Worm (Caenorhabditis elegans) whole organism, L2 larva: ENCODE measurements around the gene gfi-1.

Experiments
- C34F6.9 ChIP-seq: fragments of 150-350 bp; optimal IDR thresholded peaks from 2 replicates; lab custom pipeline; 2014; ENCODE audit warnings: missing biosample characterization, missing genetic modification characterization
- R02D3.7 ChIP-seq: fragments of 150-350 bp; optimal IDR thresholded peaks from 2 replicates; lab custom pipeline; 2014; ENCODE audit warnings: missing biosample characterization, missing genetic modification characterization
- alr-1 ChIP-seq: fragments of 150-350 bp; optimal IDR thresholded peaks from 2 replicates; lab custom pipeline; 2014; ENCODE audit warnings: missing biosample characterization, missing genetic modification characterization
- blmp-1 ChIP-seq: sonication (generic microtip); optimal IDR thresholded peaks from 2 replicates; lab custom pipeline; 2017; ENCODE audit warnings: missing genetic modification characterization, mild to moderate bottlenecking, missing compliant biosample characterization, antibody characterized with exemption, moderate library complexity; ENCODE audit not compliant: insufficient read depth
- ceh-16 ChIP-seq: fragments of 150-350 bp; optimal IDR thresholded peaks from 2 replicates; lab custom pipeline; 2014; ENCODE audit warnings: missing biosample characterization, missing genetic modification characterization
- crh-2 ChIP-seq: sonication (generic microtip); optimal IDR thresholded peaks from 2 replicates; lab custom pipeline; 2017; ENCODE audit warnings: missing biosample characterization, missing genetic modification characterization
- dmd-4 ChIP-seq: sonication (generic microtip); optimal IDR thresholded peaks from 2 replicates; lab custom pipeline; 2017; ENCODE audit warnings: missing biosample characterization, missing genetic modification characterization
- elt-1 ChIP-seq: fragments of 150-350 bp; optimal IDR thresholded peaks from 2 replicates; lab custom pipeline; 2014; ENCODE audit warnings: missing biosample characterization, missing genetic modification characterization
- fos-1 ChIP-seq: fragments of 150-350 bp; optimal IDR thresholded peaks from 2 replicates; lab custom pipeline; 2014; ENCODE audit warnings: missing biosample characterization, missing genetic modification characterization
- gmeb-1 ChIP-seq: fragments of 150-350 bp; optimal IDR thresholded peaks from 2 replicates; lab custom pipeline; 2014; ENCODE audit warnings: missing biosample characterization, missing genetic modification characterization
- lin-11 ChIP-seq: fragments of 150-350 bp; sonication (generic microtip); optimal IDR thresholded peaks from 2 replicates; lab custom pipeline; 2014; ENCODE audit warnings: missing biosample characterization, missing genetic modification characterization, inconsistent platforms, mixed read lengths
- lin-13 ChIP-seq: fragments of 150-350 bp; optimal IDR thresholded peaks from 2 replicates; lab custom pipeline; 2014; ENCODE audit warnings: missing biosample characterization, missing genetic modification reagents, missing genetic modification characterization
- lin-39 ChIP-seq: fragments of 150-350 bp; optimal IDR thresholded peaks from 2 replicates; lab custom pipeline; 2014; ENCODE audit warnings: missing biosample characterization, missing genetic modification reagents, missing genetic modification characterization
- mdl-1 ChIP-seq, 2 experiments: fragments of 150-350 bp in 1 of 2; sonication (generic microtip) in 1 of 2; optimal IDR thresholded peaks; 2 replicates each; lab custom pipeline; 2017; ENCODE audit warnings: missing biosample characterization in 2 of 2, missing genetic modification characterization in 2 of 2
- nhr-10 ChIP-seq: sonication (generic microtip); optimal IDR thresholded peaks from 2 replicates; lab custom pipeline; 2017; ENCODE audit warnings: missing biosample characterization, missing genetic modification characterization
- nhr-11 ChIP-seq: fragments of 150-350 bp; optimal IDR thresholded peaks from 2 replicates; lab custom pipeline; 2014; ENCODE audit warnings: missing biosample characterization, missing genetic modification characterization
- nhr-12 ChIP-seq: fragments of 150-350 bp; optimal IDR thresholded peaks from 2 replicates; lab custom pipeline; 2014; ENCODE audit warnings: missing biosample characterization, missing genetic modification characterization
- nhr-21 ChIP-seq: fragments of 150-350 bp; optimal IDR thresholded peaks from 2 replicates; lab custom pipeline; 2014; ENCODE audit warnings: missing biosample characterization, missing genetic modification characterization
- nhr-23 ChIP-seq: fragments of 150-350 bp; optimal IDR thresholded peaks from 2 replicates; lab custom pipeline; 2014; ENCODE audit warnings: missing biosample characterization, missing genetic modification reagents, missing genetic modification characterization
- nhr-237 ChIP-seq: fragments of 150-350 bp; optimal IDR thresholded peaks from 2 replicates; lab custom pipeline; 2014; ENCODE audit warnings: missing biosample characterization, missing genetic modification characterization
- nhr-25 ChIP-seq: fragments of 150-350 bp; sonication (generic microtip); optimal IDR thresholded peaks from 3 replicates; lab custom pipeline; 2014; ENCODE audit warnings: missing biosample characterization, missing genetic modification characterization
- nhr-6 ChIP-seq: fragments of 150-350 bp; optimal IDR thresholded peaks from 2 replicates; lab custom pipeline; 2014; ENCODE audit warnings: missing biosample characterization, missing genetic modification characterization
- nhr-77 ChIP-seq: fragments of 150-350 bp; optimal IDR thresholded peaks from 2 replicates; lab custom pipeline; 2014; ENCODE audit warnings: missing biosample characterization, missing genetic modification characterization
- peb-1 ChIP-seq: fragments of 150-350 bp; optimal IDR thresholded peaks from 2 replicates; lab custom pipeline; 2014; ENCODE audit warnings: missing biosample characterization, missing genetic modification characterization
- skn-1 ChIP-seq: sonication (generic microtip); optimal IDR thresholded peaks from 2 replicates; lab custom pipeline; 2017; ENCODE audit warnings: missing biosample characterization, missing genetic modification characterization
- sma-3 ChIP-seq: sonication (generic microtip); optimal IDR thresholded peaks from 2 replicates; lab custom pipeline; 2016; ENCODE audit warnings: missing genetic modification reagents, missing genetic modification characterization, missing compliant biosample characterization
- sma-9 ChIP-seq, 2 experiments: fragments of 150-350 bp in 1 of 2; sonication (generic microtip) in 1 of 2; optimal IDR thresholded peaks; 2 replicates each; lab custom pipeline; 2014 to 2016; ENCODE audit warnings: missing genetic modification characterization in 2 of 2, mild to moderate bottlenecking in 1 of 2, missing biosample characterization in 1 of 2, missing compliant biosample characterization in 1 of 2, missing genetic modification reagents in 1 of 2, moderate library complexity in 1 of 2
- unc-55 ChIP-seq: fragments of 150-350 bp; sonication (generic microtip); optimal IDR thresholded peaks from 3 replicates; lab custom pipeline; 2014; ENCODE audit warnings: missing biosample characterization, missing genetic modification reagents, missing genetic modification characterization
- zag-1 ChIP-seq: fragments of 150-350 bp; optimal IDR thresholded peaks from 2 replicates; lab custom pipeline; 2014; ENCODE audit warnings: missing biosample characterization, missing genetic modification characterization
- ztf-1 ChIP-seq: fragments of 200-800 bp; sonication (Bioruptor generic); conservative IDR thresholded peaks from 2 replicates; pipeline ENCODE4 v1.3.6; 2022; ENCODE audit warnings: missing genetic modification characterization, missing compliant biosample characterization
- ztf-11 ChIP-seq: sonication (generic microtip); optimal IDR thresholded peaks from 2 replicates; lab custom pipeline; 2017; ENCODE audit warnings: missing biosample characterization, missing genetic modification characterization

gfi-1 gene

DNA sequence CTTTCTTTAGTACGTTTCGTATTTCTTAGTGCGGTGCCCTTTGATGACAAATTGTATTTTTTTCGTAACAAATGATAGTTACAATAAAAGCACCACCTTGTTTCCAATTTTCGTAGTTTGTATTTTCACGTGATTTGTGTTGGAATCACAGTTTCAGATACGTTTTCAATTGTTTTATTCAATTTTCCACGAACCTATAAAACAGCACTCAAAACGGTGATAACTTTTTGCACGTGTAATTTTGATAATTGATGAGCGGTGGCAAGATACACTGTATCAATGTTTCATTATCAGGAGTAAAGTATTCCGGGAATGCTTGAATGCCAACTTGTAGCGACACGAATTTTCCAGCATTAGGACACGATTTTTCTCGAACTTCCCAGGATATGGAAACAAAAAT is 11.4 kb upstream of the gfi-1 start (continued):
- TF ChIP-seq zag-1 (tag; lab: Kevin White, UChicago) (no peak), sma-9 (GFP tag; optimal IDR thresholded peaks at IDR 0.05; lab: Kevin White, UChicago) (peak; percentile 73), sma-9 (tag; optimal IDR thresholded peaks at IDR 0.05; lab: Kevin White, UChicago) (no peak), gmeb-1 (peak; percentile 20), crh-2 (tag; lab: Kevin White, UChicago) (peak; percentile 83), ztf-1 (GFP tag; lab: Robert Waterston, UW) (no peak), fos-1 (tag; lab: Kevin White, UChicago) (peak; percentile 50), lin-11 (no peak), ceh-16 (no peak)

DNA sequence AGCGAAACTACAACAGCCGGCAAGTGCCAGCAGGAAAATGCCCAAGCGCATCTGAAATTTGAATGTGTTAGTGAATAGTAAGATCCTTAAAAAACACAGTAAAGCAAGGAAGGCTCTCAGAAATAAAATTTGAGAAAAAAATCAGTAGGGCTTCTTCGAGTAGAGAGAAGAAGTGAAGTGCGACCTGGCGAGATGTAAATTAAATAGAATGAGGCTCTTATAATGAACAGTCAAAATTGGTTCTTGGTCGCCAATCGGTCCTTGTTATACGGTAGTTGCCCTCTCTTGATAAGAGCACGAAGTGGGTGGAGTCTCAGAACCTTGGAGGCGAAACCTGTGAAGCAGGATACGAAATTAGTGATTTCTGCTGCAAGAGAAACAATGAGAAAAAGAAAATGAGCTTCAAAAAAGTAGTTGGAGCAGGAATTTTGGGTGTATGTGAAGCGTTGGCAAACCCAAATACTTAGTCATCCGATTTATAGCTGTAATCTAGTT is 9.0 kb upstream of the gfi-1 start, which contains the start of gene bcf-1:
bcf-1 (minus strand) TSS at position 51 of the 495 bp plus-strand sequence.
- TF ChIP-seq sma-3 (GFP tag; lab: Kevin White, UChicago): no peak
- TF ChIP-seq elt-1 (tag; lab: Kevin White, UChicago): no peak
- no peak for TF ChIP-seq skn-1
- no peak for TF ChIP-seq nhr-237 (tag; lab: Kevin White, UChicago)
- TF ChIP-seq lin-13 (GFP tag; lab: Kevin White, UChicago): no peak
- no peak for TF ChIP-seq nhr-77 (tag; lab: Kevin White, UChicago)
- TF ChIP-seq gmeb-1: no peak
- TF ChIP-seq dmd-4 (tag; lab: Kevin White, UChicago): no peak
- no peak for TF ChIP-seq ztf-1 (GFP tag; lab: Robert Waterston, UW)
- no peak for TF ChIP-seq peb-1 (tag; lab: Kevin White, UChicago)
- TF ChIP-seq blmp-1 (tag; lab: Kevin White, UChicago): no peak
- TF ChIP-seq nhr-6 (tag; lab: Kevin White, UChicago): no peak
- TF ChIP-seq nhr-11: no peak
- TF ChIP-seq lin-39 (tag; lab: Kevin White, UChicago): no peak

DNA sequence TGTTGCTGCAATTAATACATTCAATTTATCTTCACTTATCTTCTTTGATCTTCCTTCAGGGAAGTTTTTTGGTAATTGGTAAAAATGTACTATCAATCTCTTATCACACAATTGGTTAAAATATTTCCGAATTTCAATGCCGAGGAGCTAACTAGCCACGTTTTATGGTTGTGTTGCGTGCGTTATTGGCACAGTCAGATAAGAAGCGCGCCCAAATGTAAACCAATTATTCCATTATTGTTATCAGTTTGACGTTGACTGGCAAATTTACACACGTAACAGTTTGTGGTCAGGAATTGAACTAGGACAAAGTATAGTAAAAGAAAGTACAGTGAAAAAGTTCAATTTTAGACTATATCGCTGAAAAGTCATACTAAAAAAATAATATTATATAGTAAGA is 7.9 kb upstream of the gfi-1 start:
- TF ChIP-seq sma-9 (GFP tag; optimal IDR thresholded peaks at IDR 0.05; lab: Kevin White, UChicago) (peak; percentile 14), sma-9 (tag; optimal IDR thresholded peaks at IDR 0.05; lab: Kevin White, UChicago) (no peak), unc-55 (no peak), R02D3.7 (tag; lab: Kevin White, UChicago) (no peak), alr-1 (tag; lab: Kevin White, UChicago) (no peak), nhr-237 (tag; lab: Kevin White, UChicago) (no peak), C34F6.9 (tag; lab: Kevin White, UChicago) (no peak), nhr-21 (tag; lab: Kevin White, UChicago) (no peak), crh-2 (tag; lab: Kevin White, UChicago) (peak; percentile 54)

DNA sequence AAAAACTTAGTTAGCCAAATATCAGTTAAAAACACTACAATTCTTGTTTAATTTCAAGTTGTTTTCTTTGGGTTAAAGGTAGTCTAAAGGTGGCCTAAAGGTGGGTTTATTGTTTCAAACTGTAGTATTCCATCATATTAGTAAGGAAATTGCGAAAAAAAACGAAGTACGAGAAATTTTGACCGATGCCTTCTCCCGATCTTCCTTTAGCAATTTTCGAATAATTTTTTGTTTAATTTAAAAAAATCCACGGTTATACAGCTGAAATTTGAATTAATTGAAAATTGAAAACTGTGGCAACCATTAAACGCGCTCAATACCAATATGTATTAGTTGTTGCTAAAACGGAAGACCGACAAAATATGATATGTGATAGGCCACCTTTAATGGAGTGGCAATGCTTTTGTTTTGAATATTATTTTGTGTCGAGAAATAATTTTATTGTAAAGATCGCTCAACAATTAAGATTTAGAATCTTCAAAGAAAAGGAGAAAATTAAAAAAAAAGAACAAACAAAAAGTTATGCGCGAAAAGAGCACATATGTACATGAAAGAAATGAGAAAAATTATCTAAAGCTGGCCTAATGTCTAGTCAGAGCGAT is 1.3 kb upstream of the gfi-1 start:
- TF ChIP-seq nhr-25: no peak
- TF ChIP-seq crh-2 (tag; lab: Kevin White, UChicago): peak; percentile 55
- no peak for TF ChIP-seq elt-1 (tag; lab: Kevin White, UChicago)

DNA sequence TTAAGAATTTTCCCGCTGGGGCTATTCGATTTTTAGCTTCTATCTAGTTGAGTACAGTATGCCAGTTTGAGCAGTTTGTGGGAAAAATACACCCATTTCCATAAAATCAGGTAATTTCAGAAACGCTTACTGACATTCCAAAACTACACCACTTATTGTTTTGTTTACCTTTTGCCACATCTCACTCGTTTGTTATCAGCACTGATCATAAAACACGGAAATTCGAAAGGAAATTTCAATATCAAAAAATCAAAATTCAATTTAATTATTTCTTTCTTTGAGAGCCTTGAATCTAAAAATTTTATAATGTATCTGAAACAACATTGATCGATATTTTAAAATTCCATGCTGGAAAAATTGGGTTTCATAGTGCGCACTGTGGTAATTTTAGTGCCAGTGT is 797 bp upstream of the gfi-1 start:
- peak; percentile 32 for TF ChIP-seq fos-1 (tag; lab: Kevin White, UChicago)
- peak; percentile 14 for TF ChIP-seq crh-2 (tag; lab: Kevin White, UChicago)
- no peak for TF ChIP-seq nhr-23 (tag; lab: Kevin White, UChicago)
- no peak for TF ChIP-seq lin-13 (GFP tag; lab: Kevin White, UChicago)

DNA sequence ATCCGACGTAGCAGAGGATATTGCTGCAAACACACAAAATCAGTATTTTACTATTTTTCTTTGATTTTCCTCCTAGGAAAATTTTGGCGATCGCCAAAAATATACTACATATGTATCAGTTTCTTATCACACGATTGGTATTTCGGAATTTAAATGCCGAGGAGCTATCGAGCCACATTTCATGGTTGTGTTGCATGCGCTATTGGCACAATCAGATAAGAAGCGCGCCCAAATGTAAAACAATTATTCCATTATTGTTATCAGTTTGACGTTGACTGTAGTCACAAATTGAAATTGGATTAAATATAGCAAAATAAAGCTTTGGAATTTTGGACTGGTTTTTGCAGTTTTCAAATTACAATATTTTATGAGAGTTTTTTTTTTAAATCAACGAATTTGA is 809 bp downstream of the gfi-1 start:
- TF ChIP-seq peb-1 (tag; lab: Kevin White, UChicago): no peak
- TF ChIP-seq crh-2 (tag; lab: Kevin White, UChicago): peak; percentile 3
- no peak for TF ChIP-seq nhr-77 (tag; lab: Kevin White, UChicago)
- TF ChIP-seq ztf-11 (tag; lab: Kevin White, UChicago): no peak
- no peak for TF ChIP-seq nhr-10
- TF ChIP-seq nhr-237 (tag; lab: Kevin White, UChicago): no peak
- TF ChIP-seq skn-1: no peak
- peak; percentile 50 for TF ChIP-seq sma-9 (GFP tag; optimal IDR thresholded peaks at IDR 0.05; lab: Kevin White, UChicago)
- TF ChIP-seq sma-9 (tag; optimal IDR thresholded peaks at IDR 0.05; lab: Kevin White, UChicago): no peak
- TF ChIP-seq nhr-12: no peak
- TF ChIP-seq mdl-1 (tag; optimal IDR thresholded peaks at IDR 0.05; lab: Kevin White, UChicago): no peak
- peak; percentile 67 for TF ChIP-seq fos-1 (tag; lab: Kevin White, UChicago)
